Fruit fly (Drosophila melanogaster): ENCODE results near the gene CG5708.

CG5708 gene

DNA sequence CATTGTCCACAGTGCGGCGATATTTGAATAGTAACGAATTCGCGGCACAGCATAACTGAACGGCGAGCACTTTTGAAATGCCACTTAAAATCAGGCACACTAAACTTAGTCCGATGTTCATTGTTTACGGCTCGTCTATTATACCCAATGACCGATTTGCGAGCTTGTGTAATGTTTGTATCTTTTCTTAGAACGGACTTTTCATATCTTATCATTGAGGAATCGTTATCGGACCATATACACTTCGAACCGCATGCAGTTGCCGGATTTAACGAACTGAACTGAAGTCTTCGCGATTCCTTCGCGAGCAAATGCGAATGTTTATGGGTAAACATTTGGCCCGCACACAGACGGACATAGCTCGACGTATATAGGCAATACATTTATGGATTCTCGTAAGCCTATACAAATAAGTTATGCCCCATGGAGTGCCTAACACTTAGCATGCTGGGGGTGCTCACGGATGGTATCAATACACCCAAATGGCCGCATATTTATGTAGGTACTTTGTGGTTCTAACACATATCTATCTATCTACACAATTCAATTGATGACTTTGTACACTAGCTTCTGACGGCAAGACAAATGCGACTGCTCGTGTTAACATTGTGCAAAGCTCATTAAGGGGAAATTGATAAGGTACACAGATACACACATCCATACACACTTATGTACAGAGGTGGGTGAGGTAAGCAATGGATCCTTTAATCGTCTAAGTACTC, 11.3 kb upstream of the CG5708 start, which contains the start of gene mthl15:
TSS of gene mthl15 (minus strand) at position 593 of the 722 bp plus-strand sequence.
- TF ChIP-seq tj (GFP tag; optimal IDR thresholded peaks at IDR 0.05) = no peak
- TF ChIP-seq CG12768 (GFP tag; optimal IDR thresholded peaks at IDR 0.05) = peak; percentile 35
- TF ChIP-seq cic (GFP tag; optimal IDR thresholded peaks at IDR 0.05) = peak; percentile 72
- TF ChIP-seq CG14711 (tag; optimal IDR thresholded peaks at IDR 0.05) = no peak
- peak; percentile 80 for TF ChIP-seq pad (GFP tag; optimal IDR thresholded peaks at IDR 0.05)
- no peak for TF ChIP-seq CG7101 (tag; optimal IDR thresholded peaks at IDR 0.05)
- no peak for TF ChIP-seq Hr96 (GFP tag; optimal IDR thresholded peaks at IDR 0.05)

DNA sequence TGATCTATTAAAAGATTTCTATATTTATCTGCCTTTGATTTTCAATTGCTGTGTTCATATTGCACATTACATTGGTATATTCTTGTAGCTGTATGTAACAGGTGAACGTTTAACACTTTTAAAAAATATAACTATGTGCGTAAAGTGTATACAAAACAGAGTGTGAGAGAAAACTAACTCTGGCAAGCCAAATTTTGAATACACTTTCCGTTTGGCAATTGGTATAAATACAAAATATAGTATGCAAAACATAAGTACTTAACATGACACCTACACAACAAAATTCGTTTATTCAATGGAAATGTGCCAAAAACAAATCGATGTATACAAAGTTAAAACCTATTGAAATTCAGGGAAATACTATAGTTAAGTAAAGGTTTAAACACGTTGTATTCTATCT, 6.2 kb upstream of the CG5708 start:
- TF ChIP-seq Crg-1 (GFP tag; optimal IDR thresholded peaks at IDR 0.05) = no peak
- no peak for TF ChIP-seq bab1 (GFP tag; optimal IDR thresholded peaks at IDR 0.05)
- no peak for TF ChIP-seq CG12768 (GFP tag; optimal IDR thresholded peaks at IDR 0.05)
- TF ChIP-seq CG1620 (GFP tag; optimal IDR thresholded peaks at IDR 0.05) = no peak
- TF ChIP-seq CG7101 (tag; optimal IDR thresholded peaks at IDR 0.05) = no peak
- TF ChIP-seq pad (GFP tag; optimal IDR thresholded peaks at IDR 0.05) = no peak
- TF ChIP-seq Mnt (GFP tag; optimal IDR thresholded peaks at IDR 0.05) = no peak
- no peak for TF ChIP-seq tj (GFP tag; optimal IDR thresholded peaks at IDR 0.05)
- no peak for TF ChIP-seq CG7045 (GFP tag; optimal IDR thresholded peaks at IDR 0.05)
- peak; percentile 29 for TF ChIP-seq CG11617 (GFP tag; optimal IDR thresholded peaks at IDR 0.05)
- no peak for TF ChIP-seq CG5204 (GFP tag; optimal IDR thresholded peaks at IDR 0.05)
- no peak for TF ChIP-seq Clk (GFP tag; optimal IDR thresholded peaks at IDR 0.05)
- no peak for TF ChIP-seq ovo (GFP tag; optimal IDR thresholded peaks at IDR 0.05)
- no peak for TF ChIP-seq toe (GFP tag; optimal IDR thresholded peaks at IDR 0.05)
- peak; percentile 46 for TF ChIP-seq cic (GFP tag; optimal IDR thresholded peaks at IDR 0.05)
- TF ChIP-seq CG33017 (tag; optimal IDR thresholded peaks at IDR 0.05) = no peak
- peak; percentile 91 for TF ChIP-seq kay (GFP tag; ENCODE audit: borderline replicate concordance)
- TF ChIP-seq cnc (optimal IDR thresholded peaks at IDR 0.05) = no peak
- TF ChIP-seq CG14711 (tag; optimal IDR thresholded peaks at IDR 0.05) = no peak
- no peak for TF ChIP-seq Hr96 (GFP tag; optimal IDR thresholded peaks at IDR 0.05)

DNA sequence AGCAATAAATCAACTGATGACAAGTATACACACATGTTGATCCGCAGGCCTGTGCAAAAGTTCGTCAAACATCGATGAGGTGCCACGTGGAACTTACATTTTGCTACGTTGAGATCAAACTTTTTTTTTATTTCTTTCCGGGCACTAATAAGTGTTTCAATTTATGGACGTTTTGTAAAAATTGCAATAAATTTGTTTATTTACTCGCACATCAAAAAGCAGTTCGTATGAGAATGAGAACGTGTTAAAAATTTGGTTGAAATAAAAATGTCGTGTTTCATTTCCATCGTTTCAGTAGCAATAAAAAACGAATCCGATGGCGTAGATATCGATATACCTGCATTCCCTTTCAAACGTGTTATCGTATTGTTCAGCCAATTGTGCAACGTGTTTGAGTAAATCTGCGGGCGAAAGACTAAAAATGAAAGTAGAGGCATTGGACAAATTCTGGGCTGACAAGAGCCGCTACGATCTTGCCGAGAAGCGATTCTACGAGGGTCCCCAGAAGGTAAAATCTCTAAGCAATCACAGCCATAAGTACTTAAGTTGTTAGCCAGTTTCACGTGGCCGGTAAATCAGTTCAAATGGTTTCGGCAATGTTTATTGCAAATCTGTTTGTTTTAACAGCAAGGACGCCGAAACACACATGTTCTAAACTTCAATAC, 5.7 kb upstream of the CG5708 start, which contains the start of gene eEF1delta:
TSS of gene eEF1delta (plus strand) at position 356 of the 665 bp plus-strand sequence.
- TF ChIP-seq Mnt (GFP tag; optimal IDR thresholded peaks at IDR 0.05) = peak; percentile 68
- no peak for TF ChIP-seq Hr96 (GFP tag; optimal IDR thresholded peaks at IDR 0.05)
- TF ChIP-seq CG11617 (GFP tag; optimal IDR thresholded peaks at IDR 0.05) = peak; percentile 47
- TF ChIP-seq bab1 (GFP tag; optimal IDR thresholded peaks at IDR 0.05) = peak; percentile 18
- peak in 1 of 2 experiments; percentile 3 for TF ChIP-seq cnc (optimal IDR thresholded peaks at IDR 0.05)

DNA sequence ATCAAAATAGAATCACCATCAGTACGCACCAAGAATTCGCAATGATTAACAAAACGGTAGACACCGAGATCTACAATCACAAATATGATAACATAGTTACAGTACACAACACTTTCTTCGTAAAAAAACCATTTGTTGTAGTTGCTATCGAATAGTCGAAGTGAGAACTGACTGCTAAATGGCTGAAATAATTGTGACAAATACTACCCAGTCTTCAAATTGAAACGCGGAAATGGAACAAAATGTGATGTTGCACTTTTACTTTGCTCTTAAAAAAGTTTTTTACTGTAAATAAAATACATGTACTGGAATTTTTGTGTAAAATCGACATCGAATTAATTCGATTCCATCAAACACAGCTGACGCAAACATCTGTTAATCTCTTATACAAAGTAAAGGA, 4.9 kb upstream of the CG5708 start, which contains the start of gene ova:
TSS of gene ova (minus strand) at position 183 of the 400 bp plus-strand sequence.
- TF ChIP-seq cic (GFP tag; optimal IDR thresholded peaks at IDR 0.05) = no peak
- TF ChIP-seq CG7045 (GFP tag; optimal IDR thresholded peaks at IDR 0.05) = no peak
- no peak for TF ChIP-seq CG33017 (tag; optimal IDR thresholded peaks at IDR 0.05)
- no peak for TF ChIP-seq Clk (GFP tag; optimal IDR thresholded peaks at IDR 0.05)
- TF ChIP-seq CG5204 (GFP tag; optimal IDR thresholded peaks at IDR 0.05) = no peak
- TF ChIP-seq Mnt (GFP tag; optimal IDR thresholded peaks at IDR 0.05) = no peak
- no peak for TF ChIP-seq pad (GFP tag; optimal IDR thresholded peaks at IDR 0.05)
- no peak for TF ChIP-seq kay (GFP tag; ENCODE audit: borderline replicate concordance)
- TF ChIP-seq CG14711 (tag; optimal IDR thresholded peaks at IDR 0.05) = no peak
- TF ChIP-seq tj (GFP tag; optimal IDR thresholded peaks at IDR 0.05) = no peak
- TF ChIP-seq bab1 (GFP tag; optimal IDR thresholded peaks at IDR 0.05) = no peak
- no peak for TF ChIP-seq CG11617 (GFP tag; optimal IDR thresholded peaks at IDR 0.05)
- TF ChIP-seq Crg-1 (GFP tag; optimal IDR thresholded peaks at IDR 0.05) = no peak
- no peak for TF ChIP-seq CG7101 (tag; optimal IDR thresholded peaks at IDR 0.05)
- no peak for TF ChIP-seq toe (GFP tag; optimal IDR thresholded peaks at IDR 0.05)
- TF ChIP-seq Hr96 (GFP tag; optimal IDR thresholded peaks at IDR 0.05) = no peak

DNA sequence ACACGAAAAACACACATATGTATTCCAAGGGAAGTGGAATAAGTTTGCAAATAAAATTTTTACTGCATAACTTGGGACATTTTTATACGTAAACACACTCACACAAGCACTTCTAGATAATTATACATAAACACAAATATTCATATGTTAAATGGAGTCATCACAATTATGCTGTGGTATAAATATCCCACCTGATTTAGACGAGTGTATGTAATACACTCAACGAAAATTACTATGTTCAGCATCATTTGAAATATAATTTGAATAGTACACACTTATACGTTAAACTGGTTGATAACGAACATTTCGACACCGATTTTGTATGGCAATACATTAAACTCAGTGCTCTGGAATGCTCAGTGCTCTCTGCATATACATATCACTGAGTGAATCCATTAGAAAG, 4.5 kb upstream of the CG5708 start:
- TF ChIP-seq tj (GFP tag; optimal IDR thresholded peaks at IDR 0.05) (no peak), CG11617 (GFP tag; optimal IDR thresholded peaks at IDR 0.05) (peak; percentile 2), bab1 (GFP tag; optimal IDR thresholded peaks at IDR 0.05) (peak; percentile 71)

DNA sequence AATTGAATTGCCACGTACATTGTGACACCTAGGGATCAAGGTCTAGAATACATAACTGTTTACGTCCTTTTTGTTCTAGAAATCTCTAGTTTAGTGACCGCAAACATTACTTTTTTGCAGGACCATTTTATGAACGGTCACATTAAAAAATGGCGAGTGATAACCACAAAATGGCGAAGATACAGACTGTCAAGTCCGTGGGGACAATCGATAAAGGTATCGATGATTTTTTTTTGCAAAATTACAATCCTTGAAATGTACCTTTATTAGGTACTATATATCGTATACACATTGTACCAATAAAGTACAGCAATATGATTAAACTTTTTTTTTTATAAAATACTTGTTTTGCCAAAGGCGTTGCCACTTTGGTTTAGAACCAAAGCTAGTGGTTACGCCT, 3.8 kb upstream of the CG5708 start:
- TF ChIP-seq kay (GFP tag; ENCODE audit: borderline replicate concordance) = peak; percentile 84
- no peak for TF ChIP-seq CG1620 (GFP tag; optimal IDR thresholded peaks at IDR 0.05)
- no peak for TF ChIP-seq CG5204 (GFP tag; optimal IDR thresholded peaks at IDR 0.05)
- TF ChIP-seq CG33017 (tag; optimal IDR thresholded peaks at IDR 0.05) = no peak
- TF ChIP-seq cnc (optimal IDR thresholded peaks at IDR 0.05) = no peak

Data from whole organism, adult.